Fruit fly (Drosophila melanogaster) whole organism, wandering third instar larva: ENCODE measurements around the gene ND-13A.

Experiments used
- N ChIP-seq: fragments of >200 bp; optimal IDR thresholded peaks from 2 replicates; lab custom pipeline; 2018; ENCODE audit warnings: missing biosample characterization, missing external identifiers, missing genetic modification characterization
- dmrt93B ChIP-seq: fragments of 200-800 bp; sonication (Bioruptor generic); optimal IDR thresholded peaks from 2 replicates; lab custom pipeline; 2018; ENCODE audit warnings: missing biosample characterization, mild to moderate bottlenecking, missing genetic modification characterization
- ey ChIP-seq: fragments of 200-800 bp; sonication (Bioruptor generic); optimal IDR thresholded peaks from 2 replicates; lab custom pipeline; 2016; ENCODE audit warnings: missing biosample characterization, missing genetic modification characterization
- lola ChIP-seq: fragments of >200 bp; optimal IDR thresholded peaks from 2 replicates; lab custom pipeline; 2017; ENCODE audit warnings: missing biosample characterization, missing genetic modification characterization
- pan ChIP-seq: fragments of >200 bp; optimal IDR thresholded peaks from 2 replicates; lab custom pipeline; 2017
- usp ChIP-seq: fragments of >200 bp; optimal IDR thresholded peaks from 2 replicates; lab custom pipeline; 2017; ENCODE audit warnings: missing biosample characterization, missing genetic modification characterization

- TF ChIP-seq dmrt93B (GFP tag; lab: Kevin White, UChicago), result no peak
- no peak for TF ChIP-seq lola
- TF ChIP-seq N, result no peak
- TF ChIP-seq ey (GFP tag; lab: Kevin White, UChicago), result no peak
- no peak for TF ChIP-seq pan
- no peak for TF ChIP-seq usp (GFP tag; lab: Kevin White, UChicago)
These were observed 27.7 kb downstream of the ND-13A start for dm6 chr2L:5072357-5072756.
